Fruit fly (Drosophila melanogaster): ENCODE data around the gene CG17141.

The CG17141 gene

DNA sequence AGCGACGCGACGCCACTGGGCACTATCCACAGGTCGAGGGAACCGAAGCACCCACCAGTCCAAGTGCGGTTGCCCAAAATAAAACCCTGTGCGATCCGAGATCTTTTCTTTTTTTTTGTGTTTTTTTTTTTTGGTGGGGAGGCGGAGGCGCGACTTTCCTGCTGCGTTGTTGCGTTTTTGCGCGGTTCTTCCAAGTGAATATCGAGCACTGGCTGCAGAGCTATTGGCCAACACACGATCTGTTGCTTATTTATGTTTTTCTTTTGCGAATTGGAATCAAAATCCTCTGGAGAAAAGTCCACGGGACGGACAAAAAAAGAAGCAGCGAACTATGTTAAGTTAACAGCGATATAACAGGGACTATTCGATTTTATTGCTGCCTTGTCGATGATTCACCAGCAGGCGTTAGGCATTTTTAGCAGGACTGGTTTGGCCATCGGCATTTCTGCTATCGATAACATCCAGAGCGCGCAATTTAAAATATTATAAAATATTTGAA lies 26.5 kb downstream of the CG17141 start, which contains the start of gene wge (continued):
- peak; percentile 44; the same call in 2 of the 3 replicates for TF ChIP-seq Doc3 (GFP tag; IDR thresholded peaks at IDR 0.05; ENCODE audit: partially characterized antibody)
- peak; percentile 30 for TF ChIP-seq CG12659 (GFP tag; optimal IDR thresholded peaks at IDR 0.05)
- peak; percentile 1 for TF ChIP-seq CG2678 (tag; optimal IDR thresholded peaks at IDR 0.05)
- TF ChIP-seq bbx (GFP tag; IDR thresholded peaks at IDR 0.05; ENCODE audit: partially characterized antibody) = peak; percentile 74
- peak; percentile 31 for TF ChIP-seq abd-A (tag; optimal IDR thresholded peaks at IDR 0.05)
- peak; percentile 71 for TF ChIP-seq CG2116 (GFP tag; optimal IDR thresholded peaks at IDR 0.05)
- TF ChIP-seq CG4360 (GFP tag; IDR thresholded peaks at IDR 0.05) = no peak
- TF ChIP-seq croc (GFP tag; conservative IDR thresholded peaks at IDR 0.05) = no peak
- TF ChIP-seq pb (GFP tag; optimal IDR thresholded peaks at IDR 0.05) = no peak
- peak; percentile 39 for TF ChIP-seq lbe (GFP tag; optimal IDR thresholded peaks at IDR 0.05)
- TF ChIP-seq sqz (GFP tag; optimal IDR thresholded peaks at IDR 0.05) = peak; percentile 89
- TF ChIP-seq Dref (GFP tag; IDR thresholded peaks at IDR 0.05) = peak; percentile 91
- peak; percentile 51 for TF ChIP-seq trem (tag; optimal IDR thresholded peaks at IDR 0.05)
- TF ChIP-seq Drgx (GFP tag; IDR thresholded peaks at IDR 0.05) = peak; percentile 40; the same call in 1 of the 2 replicates
- TF ChIP-seq Atf-2 (GFP tag; optimal IDR thresholded peaks at IDR 0.05) = no peak
- peak; percentile 65 for TF ChIP-seq amos (GFP tag; IDR thresholded peaks at IDR 0.05; ENCODE audit: partially characterized antibody)
- no peak for TF ChIP-seq CG7556 (GFP tag; optimal IDR thresholded peaks at IDR 0.05)
- TF ChIP-seq Sry-δ (GFP tag; optimal IDR thresholded peaks at IDR 0.05) = peak; percentile 53
- TF ChIP-seq CG4820 (GFP tag; optimal IDR thresholded peaks at IDR 0.05) = no peak
- no peak for TF ChIP-seq Bdp1 (GFP tag; optimal IDR thresholded peaks at IDR 0.05)
- TF ChIP-seq CG14860 (GFP tag; IDR thresholded peaks at IDR 0.05; ENCODE audit: partially characterized antibody) = peak; percentile 8; the same call in 1 of the 3 replicates
- no peak for TF ChIP-seq salm (tag; optimal IDR thresholded peaks at IDR 0.05)
- TF ChIP-seq inv (GFP tag; IDR thresholded peaks at IDR 0.05; ENCODE audit: partially characterized antibody) = no peak
- no peak for TF ChIP-seq ranshi (GFP tag; IDR thresholded peaks at IDR 0.05)
- TF ChIP-seq eve (GFP tag; optimal IDR thresholded peaks at IDR 0.05) = no peak
- no peak for TF ChIP-seq psq (GFP tag; optimal IDR thresholded peaks at IDR 0.05)
- TF ChIP-seq Fer1 (GFP tag; optimal IDR thresholded peaks at IDR 0.05) = peak; percentile 16
- no peak for TF ChIP-seq fru (optimal IDR thresholded peaks at IDR 0.05)
- no peak for TF ChIP-seq tio (GFP tag; optimal IDR thresholded peaks at IDR 0.05)
- no peak for TF ChIP-seq CG6689 (GFP tag; IDR thresholded peaks at IDR 0.05)
- TF ChIP-seq NfI (GFP tag; optimal IDR thresholded peaks at IDR 0.05) = no peak
- no peak for TF ChIP-seq gro (GFP tag; optimal IDR thresholded peaks at IDR 0.05)
- no peak for TF ChIP-seq Dip3 (GFP tag; optimal IDR thresholded peaks at IDR 0.05)
- no peak for TF ChIP-seq CG8944 (GFP tag; optimal IDR thresholded peaks at IDR 0.05)
- no peak for TF ChIP-seq kah (GFP tag; optimal IDR thresholded peaks at IDR 0.05)
- TF ChIP-seq CG3065 (GFP tag; optimal IDR thresholded peaks at IDR 0.05) = no peak
- TF ChIP-seq ara (GFP tag; IDR thresholded peaks at IDR 0.05) = no peak
- TF ChIP-seq chinmo (GFP tag; IDR thresholded peaks at IDR 0.05; ENCODE audit: partially characterized antibody) = peak; percentile 71; the same call in 1 of the 4 replicates
- no peak for TF ChIP-seq CG7786 (GFP tag; optimal IDR thresholded peaks at IDR 0.05)
- TF ChIP-seq nau (GFP tag; optimal IDR thresholded peaks at IDR 0.05) = no peak
- TF ChIP-seq yki (optimal IDR thresholded peaks at IDR 0.05) = no peak
- no peak for TF ChIP-seq ash1 (GFP tag; optimal IDR thresholded peaks at IDR 0.05)
- TF ChIP-seq CG6791 (GFP tag; IDR thresholded peaks at IDR 0.05; ENCODE audit: partially characterized antibody) = peak; percentile 74
- TF ChIP-seq Dll (GFP tag; IDR thresholded peaks at IDR 0.05; ENCODE audit: partially characterized antibody) = peak; percentile 71; the same call in 3 of the 4 replicates
- TF ChIP-seq dmrt11E (tag; optimal IDR thresholded peaks at IDR 0.05) = no peak
- TF ChIP-seq Sin3A (optimal IDR thresholded peaks at IDR 0.05) = peak; percentile 20
- peak; percentile 60 for TF ChIP-seq CG32772 (GFP tag; IDR thresholded peaks at IDR 0.05)
- no peak for TF ChIP-seq CG4707 (GFP tag; optimal IDR thresholded peaks at IDR 0.05)
- TF ChIP-seq CG6654 (GFP tag; optimal IDR thresholded peaks at IDR 0.05) = no peak
- TF ChIP-seq schlank (tag; optimal IDR thresholded peaks at IDR 0.05) = no peak
- no peak for TF ChIP-seq zen2 (GFP tag; IDR thresholded peaks at IDR 0.05; ENCODE audit: partially characterized antibody)
